Worm (Caenorhabditis elegans) whole organism, L3 larva: Measurements from ENCODE around the gene C18D11.7.

Experiments
- ZK546.5 ChIP-seq: sonication (generic microtip); optimal IDR thresholded peaks from 2 replicates; lab custom pipeline; 2017; ENCODE audit warnings: missing biosample characterization, missing genetic modification characterization
- ama-1 ChIP-seq: fragments of 150-350 bp; optimal IDR thresholded peaks from 2 replicates; lab custom pipeline; 2018
- ceh-16 ChIP-seq: sonication (generic microtip); optimal IDR thresholded peaks from 2 replicates; lab custom pipeline; 2017; ENCODE audit warnings: missing biosample characterization, missing genetic modification characterization
- ceh-28 ChIP-seq: fragments of 150-350 bp; optimal IDR thresholded peaks from 2 replicates; lab custom pipeline; 2014; ENCODE audit warnings: missing biosample characterization, missing genetic modification reagents, missing genetic modification characterization
- ceh-82 ChIP-seq: fragments of 150-350 bp; optimal IDR thresholded peaks from 2 replicates; lab custom pipeline; 2014; ENCODE audit warnings: missing biosample characterization, missing genetic modification characterization
- elt-1 ChIP-seq: fragments of 150-350 bp; optimal IDR thresholded peaks from 2 replicates; lab custom pipeline; 2014; ENCODE audit warnings: missing biosample characterization, missing genetic modification characterization
- fkh-2 ChIP-seq: fragments of 150-350 bp; optimal IDR thresholded peaks from 2 replicates; lab custom pipeline; 2014; ENCODE audit warnings: missing biosample characterization, missing genetic modification reagents, missing genetic modification characterization
- lin-39 ChIP-seq: fragments of 150-350 bp; optimal IDR thresholded peaks from 2 replicates; lab custom pipeline; 2018; ENCODE audit warnings: missing biosample characterization, missing genetic modification reagents, missing genetic modification characterization
- nfya-1 ChIP-seq: sonication (generic microtip); optimal IDR thresholded peaks from 2 replicates; lab custom pipeline; 2017; ENCODE audit warnings: missing genetic modification characterization, mild to moderate bottlenecking, missing compliant biosample characterization, antibody characterized with exemption, moderate library complexity; ENCODE audit not compliant: insufficient read depth
- pha-4 ChIP-seq: fragments of 150-350 bp; optimal IDR thresholded peaks from 2 replicates; lab custom pipeline; 2014; ENCODE audit warnings: missing biosample characterization, missing genetic modification reagents, missing genetic modification characterization
- sea-2 ChIP-seq: fragments of 150-350 bp; sonication (generic microtip); optimal IDR thresholded peaks from 4 replicates; lab custom pipeline; 2014; ENCODE audit warnings: missing biosample characterization, missing genetic modification reagents, missing genetic modification characterization
- skn-1 ChIP-seq: fragments of 150-350 bp; optimal IDR thresholded peaks from 2 replicates; lab custom pipeline; 2014; ENCODE audit warnings: missing biosample characterization, missing genetic modification characterization
- unc-39 ChIP-seq: sonication (generic microtip); optimal IDR thresholded peaks from 4 replicates; lab custom pipeline; 2017; ENCODE audit warnings: missing biosample characterization, missing genetic modification characterization
- unc-62 ChIP-seq: fragments of 150-350 bp; sonication (generic microtip); optimal IDR thresholded peaks from 4 replicates; lab custom pipeline; 2014; ENCODE audit warnings: missing biosample characterization, missing genetic modification reagents, missing genetic modification characterization

DNA sequence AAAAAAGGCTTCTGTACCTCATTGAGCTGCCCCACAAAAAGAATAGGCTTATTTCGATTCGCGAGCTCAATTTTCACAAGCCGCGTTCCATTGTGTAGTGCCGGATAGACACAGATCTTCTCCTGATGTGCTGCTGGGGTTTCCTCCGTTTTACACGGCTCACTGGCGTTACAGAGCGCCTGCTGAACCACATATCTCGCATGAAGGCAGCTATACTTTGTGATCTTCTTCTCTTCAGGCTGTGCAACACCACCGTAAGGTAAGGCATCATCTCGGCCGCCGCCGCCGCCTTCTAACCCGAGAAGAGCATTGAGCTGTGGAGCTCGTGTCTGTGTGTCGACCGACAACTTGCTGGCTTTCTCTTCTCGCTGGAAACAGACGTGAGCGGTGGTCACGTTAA lies 46.9 kb upstream of the C18D11.7 start:
- no peak for TF ChIP-seq ceh-82 (tag; lab: Kevin White, UChicago)
- no peak for TF ChIP-seq sea-2
- TF ChIP-seq lin-39 (tag; lab: Kevin White, UChicago) = no peak
- no peak for TF ChIP-seq unc-39
- no peak for TF ChIP-seq fkh-2
- no peak for TF ChIP-seq elt-1 (tag; lab: Kevin White, UChicago)
- no peak for TF ChIP-seq pha-4 (tag; lab: Kevin White, UChicago)
- TF ChIP-seq nfya-1 = no peak
- TF ChIP-seq ceh-28 (tag; lab: Kevin White, UChicago) = no peak
- TF ChIP-seq unc-62 (GFP tag; lab: Kevin White, UChicago) = no peak
- TF ChIP-seq skn-1 (tag; lab: Kevin White, UChicago) = no peak
- TF ChIP-seq ceh-16 (tag; lab: Kevin White, UChicago) = no peak
- TF ChIP-seq ama-1 (lab: Kevin White, UChicago) = no peak
- no peak for TF ChIP-seq ZK546.5 (tag; lab: Kevin White, UChicago)
